Fruit fly (Drosophila melanogaster) whole organism, embryonic: ENCODE results near the gene fliI.

Source experiments
- ATbp ChIP-seq: fragments of 200-800 bp; sonication (Bioruptor generic); optimal IDR thresholded peaks from 2 replicates; lab custom pipeline; 2017; ENCODE audit warnings: missing biosample characterization, mild to moderate bottlenecking, missing genetic modification characterization, missing genetic modification reagents
- CG10267 ChIP-seq: fragments of 200-800 bp; sonication (Bioruptor generic); optimal IDR thresholded peaks from 2 replicates; lab custom pipeline; 2018; ENCODE audit warnings: missing biosample characterization, mild to moderate bottlenecking, missing genetic modification characterization, moderate library complexity
- CG10274 ChIP-seq: fragments of 200-800 bp; sonication (Bioruptor generic); optimal IDR thresholded peaks from 3 replicates; lab custom pipeline; 2017; ENCODE audit warnings: missing biosample characterization, mild to moderate bottlenecking, missing genetic modification characterization
- CG10543 ChIP-seq: fragments of 200-800 bp; sonication (Bioruptor generic); optimal IDR thresholded peaks from 3 replicates; lab custom pipeline; 2017; ENCODE audit warnings: missing biosample characterization, mild to moderate bottlenecking, missing genetic modification characterization, moderate library complexity
- CG11696 ChIP-seq: fragments of 200-800 bp; sonication (Bioruptor generic); IDR thresholded peaks from 2 replicates; pipeline ENCODE4 v1.3.6; 2022; ENCODE audit warnings: missing biosample characterization, missing genetic modification characterization
- CG12391 ChIP-seq: fragments of 200-800 bp; sonication (Bioruptor generic); optimal IDR thresholded peaks from 3 replicates; lab custom pipeline; 2018; ENCODE audit warnings: missing biosample characterization, mild to moderate bottlenecking, missing genetic modification characterization, moderate library complexity
- CG12659 ChIP-seq: fragments of 200-800 bp; sonication (Bioruptor generic); optimal IDR thresholded peaks from 3 replicates; lab custom pipeline; 2017; ENCODE audit warnings: mild to moderate bottlenecking, missing biosample characterization, missing genetic modification reagents, missing genetic modification characterization
- CG12942 ChIP-seq: fragments of 200-800 bp; sonication (Bioruptor generic); optimal IDR thresholded peaks from 3 replicates; lab custom pipeline; 2016; ENCODE audit warnings: missing biosample characterization, missing genetic modification characterization
- CG14014 ChIP-seq: fragments of 200-800 bp; sonication (Bioruptor generic); IDR thresholded peaks from 2 replicates; pipeline ENCODE4 v1.3.6; 2022; ENCODE audit warnings: missing biosample characterization, missing genetic modification characterization
- CG14667 ChIP-seq: fragments of 200-800 bp; sonication (Bioruptor generic); IDR thresholded peaks from 2 replicates; pipeline ENCODE4 v1.3.6; 2022; ENCODE audit warnings: missing biosample characterization, missing genetic modification characterization
- CG15011 ChIP-seq: fragments of 200-800 bp; sonication (Bioruptor generic); optimal IDR thresholded peaks from 3 replicates; lab custom pipeline; 2018; ENCODE audit warnings: missing biosample characterization, mild to moderate bottlenecking, missing genetic modification characterization
- CG15073 ChIP-seq: fragments of 200-800 bp; sonication (Bioruptor generic); optimal IDR thresholded peaks from 2 replicates; lab custom pipeline; 2016; ENCODE audit warnings: missing biosample characterization, missing genetic modification characterization
- CG16813 ChIP-seq: fragments of 200-800 bp; sonication (Bioruptor generic); IDR thresholded peaks from 3 replicates; pipeline ENCODE4 v1.3.6; 2022; ENCODE audit warnings: missing biosample characterization, missing genetic modification characterization; ENCODE audit not compliant: partially characterized antibody
- CG17361 ChIP-seq: fragments of 200-800 bp; sonication (Bioruptor generic); IDR thresholded peaks from 3 replicates; pipeline ENCODE4 v1.3.6; 2022; ENCODE audit warnings: missing biosample characterization, missing genetic modification characterization
- CG1832 ChIP-seq: fragments of 200-800 bp; sonication (Bioruptor generic); optimal IDR thresholded peaks from 2 replicates; lab custom pipeline; 2017; ENCODE audit warnings: missing biosample characterization, mild to moderate bottlenecking, missing genetic modification characterization, inconsistent platforms
- CG2120 ChIP-seq: fragments of 200-800 bp; sonication (Bioruptor generic); optimal IDR thresholded peaks from 3 replicates; lab custom pipeline; 2016; ENCODE audit warnings: missing biosample characterization, missing genetic modification characterization
- CG2129 ChIP-seq: fragments of 200-800 bp; sonication (Bioruptor generic); IDR thresholded peaks from 2 replicates; pipeline ENCODE4 v1.3.6; 2022; ENCODE audit warnings: missing biosample characterization, missing genetic modification characterization; ENCODE audit not compliant: partially characterized antibody
- CG30403 ChIP-seq: fragments of 200-800 bp; sonication (Bioruptor generic); optimal IDR thresholded peaks from 3 replicates; lab custom pipeline; 2016; ENCODE audit warnings: missing biosample characterization, missing genetic modification characterization
- CG32532 ChIP-seq: fragments of 200-800 bp; sonication (Bioruptor generic); IDR thresholded peaks from 2 replicates; pipeline ENCODE4 v1.3.6; 2022; ENCODE audit warnings: missing biosample characterization, missing genetic modification characterization
- CG32772 ChIP-seq: fragments of 200-800 bp; sonication (Bioruptor generic); IDR thresholded peaks from 2 replicates; pipeline ENCODE4 v1.3.6; 2022; ENCODE audit warnings: missing biosample characterization, missing genetic modification characterization
- CG34376 ChIP-seq: fragments of 200-800 bp; sonication (Bioruptor generic); optimal IDR thresholded peaks from 2 replicates; lab custom pipeline; 2018; ENCODE audit warnings: missing biosample characterization, mild to moderate bottlenecking, missing genetic modification characterization
- CG4328 ChIP-seq: fragments of 200-800 bp; sonication (Bioruptor generic); optimal IDR thresholded peaks from 3 replicates; lab custom pipeline; 2017; ENCODE audit warnings: missing biosample characterization, missing genetic modification reagents, missing genetic modification characterization
- CG4424 ChIP-seq: fragments of 200-800 bp; sonication (Bioruptor generic); optimal IDR thresholded peaks from 3 replicates; lab custom pipeline; 2016; ENCODE audit warnings: missing biosample characterization, missing genetic modification characterization
- CG4617 ChIP-seq: fragments of 200-800 bp; sonication (Bioruptor generic); optimal IDR thresholded peaks from 3 replicates; lab custom pipeline; 2016; ENCODE audit warnings: missing biosample characterization, missing genetic modification characterization, borderline replicate concordance
- CG4730 ChIP-seq: fragments of 200-800 bp; sonication (Bioruptor generic); IDR thresholded peaks from 2 replicates; pipeline ENCODE4 v1.3.6; 2022; ENCODE audit warnings: missing biosample characterization, missing genetic modification characterization
- CG5953 ChIP-seq: fragments of 200-800 bp; sonication (Bioruptor generic); IDR thresholded peaks from 2 replicates; pipeline ENCODE4 v1.3.6; 2022; ENCODE audit warnings: missing biosample characterization, missing genetic modification characterization
- CG8089 ChIP-seq: fragments of 200-800 bp; sonication (Bioruptor generic); optimal IDR thresholded peaks from 3 replicates; lab custom pipeline; 2016; ENCODE audit warnings: missing biosample characterization, missing genetic modification characterization
- CG8388 ChIP-seq: fragments of 200-800 bp; sonication (Bioruptor generic); optimal IDR thresholded peaks from 2 replicates; lab custom pipeline; 2019; ENCODE audit warnings: missing biosample characterization, mild to moderate bottlenecking, missing genetic modification characterization, moderate library complexity
- Chrac-16 ChIP-seq: fragments of 200-800 bp; sonication (Bioruptor generic); optimal IDR thresholded peaks from 3 replicates; lab custom pipeline; 2016; ENCODE audit warnings: missing biosample characterization, missing genetic modification characterization
- Dbx ChIP-seq: fragments of 200-800 bp; sonication (Bioruptor generic); IDR thresholded peaks from 3 replicates; pipeline ENCODE4 v1.3.6; 2022; ENCODE audit warnings: missing biosample characterization, missing genetic modification characterization
- Dfd ChIP-seq, 2 experiments: fragments of >200 bp; optimal IDR thresholded peaks; 2 replicates each; lab custom pipeline; 2017; ENCODE audit warnings: missing biosample characterization in 2 of 2, missing genetic modification characterization in 2 of 2
- ERR ChIP-seq: fragments of 200-800 bp; sonication (Bioruptor generic); optimal IDR thresholded peaks from 2 replicates; lab custom pipeline; 2016; ENCODE audit warnings: missing biosample characterization, missing genetic modification characterization
- HLH3B ChIP-seq: fragments of 200-800 bp; sonication (Bioruptor generic); IDR thresholded peaks from 2 replicates; pipeline ENCODE4 v1.3.6; 2022; ENCODE audit warnings: missing biosample characterization, missing genetic modification characterization
- HmgZ ChIP-seq: fragments of 200-800 bp; sonication (Bioruptor generic); optimal IDR thresholded peaks from 2 replicates; lab custom pipeline; 2018; ENCODE audit warnings: missing biosample characterization, mild to moderate bottlenecking, missing genetic modification characterization
- MBD-R2 ChIP-seq: fragments of 200-800 bp; sonication (Bioruptor generic); IDR thresholded peaks from 2 replicates; pipeline ENCODE4 v1.3.6; 2022; ENCODE audit warnings: missing biosample characterization, missing genetic modification characterization
- NC2α ChIP-seq: fragments of 200-800 bp; sonication (Bioruptor generic); optimal IDR thresholded peaks from 2 replicates; lab custom pipeline; 2016; ENCODE audit warnings: missing biosample characterization, missing genetic modification characterization
- Pdp1 ChIP-seq, 2 experiments: fragments of 200-800 bp; sonication (Bioruptor generic); optimal IDR thresholded peaks; 3 replicates each; lab custom pipeline; 2016; ENCODE audit warnings: missing biosample characterization in 2 of 2, missing genetic modification characterization in 2 of 2, mild to moderate bottlenecking in 1 of 2, moderate library complexity in 1 of 2
- YL-1 ChIP-seq: fragments of 200-800 bp; sonication (Bioruptor generic); optimal IDR thresholded peaks from 3 replicates; lab custom pipeline; 2017; ENCODE audit warnings: missing biosample characterization, mild to moderate bottlenecking, missing genetic modification characterization
- ac ChIP-seq: fragments of 200-800 bp; sonication (Bioruptor generic); optimal IDR thresholded peaks from 3 replicates; lab custom pipeline; 2017; ENCODE audit warnings: missing biosample characterization, mild to moderate bottlenecking, missing genetic modification characterization
- cg ChIP-seq: fragments of 200-800 bp; sonication (Bioruptor generic); optimal IDR thresholded peaks from 3 replicates; lab custom pipeline; 2019; ENCODE audit warnings: missing biosample characterization, mild to moderate bottlenecking, missing genetic modification characterization, moderate library complexity
- ci ChIP-seq: fragments of 200-800 bp; sonication (Bioruptor generic); IDR thresholded peaks from 3 replicates; pipeline ENCODE4 v1.3.6; 2022; ENCODE audit warnings: missing biosample characterization, missing genetic modification characterization
- dimm ChIP-seq: fragments of 200-800 bp; sonication (Bioruptor generic); IDR thresholded peaks from 2 replicates; pipeline ENCODE4 v1.3.6; 2022; ENCODE audit warnings: missing biosample characterization, missing genetic modification characterization
- ftz-f1 ChIP-seq: fragments of 200-800 bp; sonication (Bioruptor generic); optimal IDR thresholded peaks from 2 replicates; lab custom pipeline; 2016; ENCODE audit warnings: missing biosample characterization, missing genetic modification characterization
- inv ChIP-seq: fragments of 200-800 bp; sonication (Bioruptor generic); IDR thresholded peaks from 2 replicates; pipeline ENCODE4 v1.3.6; 2022; ENCODE audit warnings: missing biosample characterization, missing genetic modification characterization; ENCODE audit not compliant: partially characterized antibody
- jumu ChIP-seq: fragments of 200-800 bp; sonication (Bioruptor generic); optimal IDR thresholded peaks from 3 replicates; lab custom pipeline; 2016; ENCODE audit warnings: missing biosample characterization, missing genetic modification characterization
- luna ChIP-seq: fragments of 200-800 bp; sonication (Bioruptor generic); optimal IDR thresholded peaks from 2 replicates; lab custom pipeline; 2016; ENCODE audit warnings: missing biosample characterization, missing genetic modification characterization
- nmo ChIP-seq: fragments of 200-800 bp; sonication (Bioruptor generic); optimal IDR thresholded peaks from 2 replicates; lab custom pipeline; 2018; ENCODE audit warnings: missing biosample characterization, mild to moderate bottlenecking, missing genetic modification characterization, moderate library complexity
- stwl ChIP-seq: fragments of 200-800 bp; sonication (Bioruptor generic); optimal IDR thresholded peaks from 3 replicates; lab custom pipeline; 2018; ENCODE audit warnings: missing biosample characterization, mild to moderate bottlenecking, missing genetic modification characterization, moderate library complexity

Gene fliI

DNA sequence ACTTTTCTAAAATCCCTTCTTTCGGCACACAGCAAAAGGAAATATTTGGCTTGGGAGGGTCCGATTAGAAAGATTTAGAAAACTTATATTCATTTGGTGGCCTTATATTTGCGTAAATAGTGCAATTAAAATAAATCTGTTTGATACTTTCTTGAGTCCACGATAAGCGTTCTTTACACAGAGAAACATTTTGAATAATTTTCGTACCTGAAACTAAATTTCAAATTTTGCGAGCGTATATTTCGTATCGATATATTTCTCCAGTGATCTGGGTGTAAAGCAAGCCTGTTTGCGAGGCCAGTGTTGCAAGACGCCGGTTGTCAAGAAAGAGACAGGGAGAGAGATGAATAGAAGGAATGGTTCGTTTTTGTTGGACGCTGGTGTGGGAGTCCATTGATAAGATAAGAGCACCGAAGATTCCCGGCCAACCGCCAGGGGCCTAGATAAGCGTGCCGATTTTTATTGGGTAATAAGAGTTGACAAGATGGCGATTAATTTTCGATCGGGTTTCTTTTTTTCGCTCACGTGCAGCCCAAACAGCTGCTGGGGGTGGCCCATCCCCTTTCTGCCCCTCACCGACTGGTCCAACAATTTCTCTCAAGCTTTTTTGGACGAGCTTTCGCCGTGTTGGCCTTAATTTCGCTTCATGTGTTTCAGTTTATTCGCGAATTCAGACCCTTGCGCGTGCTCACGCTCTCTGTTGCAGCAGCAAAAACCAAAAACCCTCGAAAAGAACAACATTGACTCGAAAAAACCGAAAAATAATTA lies 34.3 kb downstream of the fliI start, which contains the start of gene slgA (continued):
- TF ChIP-seq luna (GFP tag; lab: Kevin White, UChicago) (no peak), CG1832 (GFP tag; lab: Kevin White, UChicago) (peak; percentile 77), CG10274 (GFP tag; lab: Kevin White, UChicago) (no peak), Dfd (GFP tag; optimal IDR thresholded peaks at IDR 0.05; lab: Kevin White, UChicago) (no peak), ATbp (GFP tag; lab: Kevin White, UChicago) (no peak), dimm (GFP tag; lab: Robert Waterston, UW) (no peak), ci (peak; percentile 49; the same call in 1 of the 3 replicates), CG15011 (GFP tag; lab: Kevin White, UChicago) (no peak), CG30403 (GFP tag; lab: Kevin White, UChicago) (peak; percentile 46), CG32772 (no peak), CG10543 (GFP tag; lab: Kevin White, UChicago) (peak; percentile 42), Dbx (GFP tag; lab: Robert Waterston, UW) (0 out of 3 replicates have a peak, but pooled peaks have one; percentile 48), CG16813 (GFP tag; lab: Robert Waterston, UW) (peak; percentile 75), CG12942 (GFP tag; lab: Kevin White, UChicago) (peak; percentile 17), CG12391 (peak; percentile 5), CG4424 (GFP tag; lab: Kevin White, UChicago) (peak; percentile 16), Chrac-16 (GFP tag; lab: Kevin White, UChicago) (peak; percentile 6), CG32532 (GFP tag; lab: Robert Waterston, UW) (peak; percentile 22; the same call in 1 of the 2 replicates), CG17361 (GFP tag; lab: Robert Waterston, UW) (peak; percentile 23; the same call in 1 of the 3 replicates), NC2α (GFP tag; lab: Kevin White, UChicago) (no peak), CG8089 (GFP tag; lab: Kevin White, UChicago) (peak; percentile 34), CG11696 (peak; percentile 87), ERR (GFP tag; lab: Kevin White, UChicago) (peak; percentile 28), HLH3B (GFP tag; lab: Robert Waterston, UW) (0 out of 2 replicates have a peak, but pooled peaks have one; percentile 21), Pdp1 (GFP tag; optimal IDR thresholded peaks at IDR 0.05; lab: Kevin White, UChicago) (peak in 1 of 2 experiments; percentile 30), CG4617 (GFP tag; lab: Kevin White, UChicago) (no peak), CG10267 (tag; lab: Kevin White, UChicago) (peak; percentile 94), HmgZ (peak; percentile 78), CG8388 (no peak), CG15073 (peak; percentile 89), cg (peak; percentile 6), CG4730 (GFP tag; lab: Robert Waterston, UW) (no peak), CG14014 (no peak), jumu (GFP tag; lab: Kevin White, UChicago) (peak; percentile 43), CG2120 (GFP tag; lab: Kevin White, UChicago) (peak; percentile 65), MBD-R2 (GFP tag; lab: Robert Waterston, UW) (peak; percentile 70; the same call in 1 of the 2 replicates), stwl (tag; lab: Kevin White, UChicago) (peak; percentile 77), CG5953 (GFP tag; lab: Robert Waterston, UW) (no peak), YL-1 (peak; percentile 10), CG34376 (GFP tag; lab: Kevin White, UChicago) (peak; percentile 38), ftz-f1 (GFP tag; lab: Kevin White, UChicago) (no peak), CG2129 (GFP tag; lab: Robert Waterston, UW) (peak; percentile 33; the same call in 1 of the 2 replicates), CG4328 (GFP tag; lab: Kevin White, UChicago) (no peak), inv (GFP tag; lab: Robert Waterston, UW) (peak; percentile 55), CG12659 (GFP tag; lab: Kevin White, UChicago) (peak; percentile 63), ac (GFP tag; lab: Kevin White, UChicago) (no peak), nmo (GFP tag; lab: Kevin White, UChicago) (peak; percentile 43), CG14667 (GFP tag; lab: Robert Waterston, UW) (no peak)
